Fruit fly (Drosophila melanogaster) whole organism, prepupa: Measurements from ENCODE around the gene CG7294.
A peak's percentile ranks its signal among the peaks of the same experiment; 100 is the strongest.

Experiments used
- CG10631 ChIP-seq: fragments of 200-800 bp; sonication (Bioruptor generic); optimal IDR thresholded peaks from 2 replicates; lab custom pipeline; 2016; ENCODE audit warnings: missing biosample characterization, missing genetic modification characterization
- CG10669 ChIP-seq: fragments of 200-800 bp; sonication (Bioruptor generic); optimal IDR thresholded peaks from 3 replicates; lab custom pipeline; 2018; ENCODE audit warnings: missing biosample characterization, mild to moderate bottlenecking, missing genetic modification characterization, moderate library complexity
- CG11294 ChIP-seq: fragments of 200-800 bp; sonication (Bioruptor generic); IDR thresholded peaks from 2 replicates; pipeline ENCODE4 v1.3.6; 2022; ENCODE audit warnings: missing biosample characterization, missing genetic modification characterization
- CG11762 ChIP-seq: fragments of 200-800 bp; sonication (Bioruptor generic); optimal IDR thresholded peaks from 3 replicates; lab custom pipeline; 2016; ENCODE audit warnings: missing biosample characterization, missing genetic modification characterization; ENCODE audit not compliant: insufficient read depth
- CG11902 ChIP-seq: fragments of 200-800 bp; sonication (Bioruptor generic); optimal IDR thresholded peaks from 3 replicates; lab custom pipeline; 2016; ENCODE audit warnings: missing biosample characterization, missing genetic modification characterization
- CG15336 ChIP-seq: fragments of 200-800 bp; sonication (Bioruptor generic); IDR thresholded peaks from 2 replicates; pipeline ENCODE4 v1.3.6; 2022; ENCODE audit warnings: missing biosample characterization, missing genetic modification characterization
- CG1621 ChIP-seq: fragments of 200-800 bp; sonication (Bioruptor generic); optimal IDR thresholded peaks from 3 replicates; lab custom pipeline; 2018; ENCODE audit warnings: missing biosample characterization, mild to moderate bottlenecking, missing genetic modification characterization
- CG3032 ChIP-seq: fragments of 200-800 bp; optimal IDR thresholded peaks from 2 replicates; lab custom pipeline; 2019; ENCODE audit warnings: missing biosample characterization, mild to moderate bottlenecking, missing genetic modification characterization, moderate library complexity
- CG31627 ChIP-seq: fragments of 200-800 bp; sonication (Bioruptor generic); optimal IDR thresholded peaks from 3 replicates; lab custom pipeline; 2016; ENCODE audit warnings: missing biosample characterization, missing genetic modification characterization
- CG32006 ChIP-seq: fragments of 200-800 bp; sonication (Bioruptor generic); optimal IDR thresholded peaks from 3 replicates; lab custom pipeline; 2017; ENCODE audit warnings: missing biosample characterization, mild to moderate bottlenecking, missing genetic modification characterization
- CG3919 ChIP-seq: fragments of 200-800 bp; sonication (Bioruptor generic); optimal IDR thresholded peaks from 3 replicates; lab custom pipeline; 2016; ENCODE audit warnings: missing biosample characterization, missing genetic modification characterization
- CG4318 ChIP-seq: fragments of 200-800 bp; sonication (Bioruptor generic); optimal IDR thresholded peaks from 3 replicates; lab custom pipeline; 2017; ENCODE audit warnings: missing biosample characterization, mild to moderate bottlenecking, missing genetic modification characterization
- CG6163 ChIP-seq: fragments of 200-800 bp; sonication (Bioruptor generic); IDR thresholded peaks from 3 replicates; pipeline ENCODE4 v1.3.6; 2022; ENCODE audit warnings: missing biosample characterization, missing genetic modification characterization
- CG6276 ChIP-seq: fragments of 200-800 bp; sonication (Bioruptor generic); optimal IDR thresholded peaks from 2 replicates; lab custom pipeline; 2017; ENCODE audit warnings: missing biosample characterization, mild to moderate bottlenecking, missing genetic modification characterization
- CG6854 ChIP-seq: fragments of 200-800 bp; sonication (Bioruptor generic); optimal IDR thresholded peaks from 2 replicates; lab custom pipeline; 2017; ENCODE audit warnings: missing biosample characterization, mild to moderate bottlenecking, missing genetic modification characterization
- CG7368 ChIP-seq: fragments of 200-800 bp; sonication (Bioruptor generic); optimal IDR thresholded peaks from 3 replicates; lab custom pipeline; 2016; ENCODE audit warnings: missing biosample characterization, missing genetic modification characterization
- CG8119 ChIP-seq: fragments of 200-800 bp; sonication (Bioruptor generic); IDR thresholded peaks from 3 replicates; pipeline ENCODE4 v1.3.6; 2022; ENCODE audit warnings: missing biosample characterization, missing genetic modification characterization
- CG8319 ChIP-seq: fragments of 200-800 bp; sonication (Bioruptor generic); optimal IDR thresholded peaks from 3 replicates; lab custom pipeline; 2016; ENCODE audit warnings: missing biosample characterization, missing genetic modification characterization
- CG9139 ChIP-seq: fragments of 200-800 bp; sonication (Bioruptor generic); optimal IDR thresholded peaks from 3 replicates; lab custom pipeline; 2017; ENCODE audit warnings: missing biosample characterization, mild to moderate bottlenecking, missing genetic modification characterization
- Eip75B ChIP-seq: fragments of 200-800 bp; sonication (Bioruptor generic); optimal IDR thresholded peaks from 3 replicates; lab custom pipeline; 2016; ENCODE audit warnings: missing biosample characterization, missing genetic modification characterization
- Eip78C ChIP-seq: fragments of 200-800 bp; sonication (Bioruptor generic); peaks from one replicate; lab custom pipeline; 2016; ENCODE audit warnings: missing biosample characterization, missing genetic modification characterization
- Eip93F ChIP-seq: fragments of 200-800 bp; sonication (Bioruptor generic); optimal IDR thresholded peaks from 2 replicates; lab custom pipeline; 2016; ENCODE audit warnings: missing biosample characterization, mild to moderate bottlenecking, missing genetic modification characterization
- Ets21C ChIP-seq: fragments of 200-800 bp; sonication (Bioruptor generic); optimal IDR thresholded peaks from 3 replicates; lab custom pipeline; 2016; ENCODE audit warnings: missing biosample characterization, missing genetic modification characterization
- Ets96B ChIP-seq: fragments of 200-800 bp; optimal IDR thresholded peaks from 2 replicates; lab custom pipeline; 2019; ENCODE audit warnings: missing biosample characterization, mild to moderate bottlenecking, missing genetic modification characterization, moderate library complexity
- Gug ChIP-seq: fragments of 200-800 bp; sonication (Bioruptor generic); IDR thresholded peaks from 2 replicates; pipeline ENCODE4 v1.3.6; 2022; ENCODE audit warnings: missing biosample characterization, missing genetic modification characterization
- Hr38 ChIP-seq: sonication (Bioruptor generic); optimal IDR thresholded peaks from 2 replicates; lab custom pipeline; 2016; ENCODE audit warnings: missing biosample characterization, missing genetic modification characterization
- Hr39 ChIP-seq: fragments of 200-800 bp; sonication (Bioruptor generic); optimal IDR thresholded peaks from 2 replicates; lab custom pipeline; 2016; ENCODE audit warnings: missing biosample characterization, missing genetic modification characterization
- Hr4 ChIP-seq: fragments of 200-800 bp; sonication (Bioruptor generic); optimal IDR thresholded peaks from 3 replicates; lab custom pipeline; 2016; ENCODE audit warnings: missing biosample characterization, missing genetic modification characterization
- Lpt ChIP-seq: fragments of 200-800 bp; sonication (Bioruptor generic); optimal IDR thresholded peaks from 3 replicates; lab custom pipeline; 2016; ENCODE audit warnings: missing biosample characterization, missing genetic modification characterization
- Met ChIP-seq: fragments of 200-800 bp; sonication (Bioruptor generic); optimal IDR thresholded peaks from 3 replicates; lab custom pipeline; 2016; ENCODE audit warnings: missing biosample characterization, missing genetic modification characterization
- OdsH ChIP-seq: fragments of 200-800 bp; sonication (Bioruptor generic); optimal IDR thresholded peaks from 3 replicates; lab custom pipeline; 2016; ENCODE audit warnings: missing biosample characterization, missing genetic modification characterization
- Smox ChIP-seq: fragments of 200-800 bp; sonication (Bioruptor generic); optimal IDR thresholded peaks from 3 replicates; lab custom pipeline; 2016; ENCODE audit warnings: missing biosample characterization, missing genetic modification characterization
- Sox102F ChIP-seq: fragments of 200-800 bp; sonication (Bioruptor generic); optimal IDR thresholded peaks from 2 replicates; lab custom pipeline; 2016; ENCODE audit warnings: missing biosample characterization, mild to moderate bottlenecking, missing genetic modification characterization
- Sox14 ChIP-seq: fragments of 200-800 bp; sonication (Bioruptor generic); optimal IDR thresholded peaks from 3 replicates; lab custom pipeline; 2016; ENCODE audit warnings: missing biosample characterization, missing genetic modification characterization
- achi ChIP-seq: fragments of 200-800 bp; sonication (Bioruptor generic); optimal IDR thresholded peaks from 3 replicates; lab custom pipeline; 2016; ENCODE audit warnings: missing biosample characterization, missing genetic modification characterization
- acj6 ChIP-seq: fragments of 200-800 bp; sonication (Bioruptor generic); optimal IDR thresholded peaks from 3 replicates; lab custom pipeline; 2016; ENCODE audit warnings: missing biosample characterization, missing genetic modification characterization
- dac ChIP-seq: fragments of 200-800 bp; sonication (Bioruptor generic); optimal IDR thresholded peaks from 2 replicates; lab custom pipeline; 2017; ENCODE audit warnings: missing biosample characterization, mild to moderate bottlenecking, missing genetic modification characterization
- dsx ChIP-seq: fragments of 200-800 bp; optimal IDR thresholded peaks from 3 replicates; lab custom pipeline; 2019; ENCODE audit warnings: missing biosample characterization, mild to moderate bottlenecking, missing genetic modification characterization, moderate library complexity; ENCODE audit not compliant: poor library complexity, severe bottlenecking
- eg ChIP-seq: fragments of 200-800 bp; sonication (Bioruptor generic); IDR thresholded peaks from 3 replicates; pipeline ENCODE4 v1.3.6; 2022; ENCODE audit warnings: missing biosample characterization, missing genetic modification characterization
- esn ChIP-seq: fragments of 200-800 bp; sonication (Bioruptor generic); optimal IDR thresholded peaks from 2 replicates; lab custom pipeline; 2016; ENCODE audit warnings: missing biosample characterization, mild to moderate bottlenecking, missing genetic modification characterization, moderate library complexity
- fd85E ChIP-seq: fragments of 200-800 bp; sonication (Bioruptor generic); optimal IDR thresholded peaks from 3 replicates; lab custom pipeline; 2016; ENCODE audit warnings: missing biosample characterization, missing genetic modification characterization
- fkh ChIP-seq: fragments of 200-800 bp; sonication (Bioruptor generic); optimal IDR thresholded peaks from 3 replicates; lab custom pipeline; 2017; ENCODE audit warnings: missing biosample characterization, mild to moderate bottlenecking, missing genetic modification characterization, moderate library complexity
- lz ChIP-seq: fragments of 200-800 bp; sonication (Bioruptor generic); optimal IDR thresholded peaks from 3 replicates; lab custom pipeline; 2016; ENCODE audit warnings: missing biosample characterization, missing genetic modification characterization
- net ChIP-seq: fragments of 200-800 bp; sonication (Bioruptor generic); optimal IDR thresholded peaks from 3 replicates; lab custom pipeline; 2016; ENCODE audit warnings: missing biosample characterization, missing genetic modification characterization
- salr ChIP-seq, 2 experiments: fragments of 200-800 bp; sonication (Bioruptor generic); optimal IDR thresholded peaks; 3 replicates each; lab custom pipeline; 2016 to 2018; ENCODE audit warnings: missing biosample characterization in 2 of 2, missing genetic modification characterization in 2 of 2, mild to moderate bottlenecking in 1 of 2
- ss ChIP-seq, 2 experiments: fragments of 200-800 bp; sonication (Bioruptor generic); optimal IDR thresholded peaks; 2 replicates in 1 of 2; 3 replicates in 1 of 2; lab custom pipeline; 2017 to 2018; ENCODE audit warnings: mild to moderate bottlenecking in 2 of 2, missing biosample characterization in 2 of 2, missing genetic modification characterization in 2 of 2, moderate library complexity in 1 of 2
- svp ChIP-seq: fragments of 200-800 bp; sonication (Bioruptor generic); peaks from one replicate; lab custom pipeline; 2016; ENCODE audit warnings: missing biosample characterization, missing genetic modification characterization
- vri ChIP-seq: fragments of 200-800 bp; sonication (Bioruptor generic); optimal IDR thresholded peaks from 3 replicates; lab custom pipeline; 2016; ENCODE audit warnings: missing biosample characterization, mild to moderate bottlenecking, missing genetic modification characterization

CG7294 gene

dm6 chr2L:10680584-10681080 is 8.4 kb downstream of the CG7294 start, which contains the start of gene CG17105:
Gene CG17105 (plus strand): TSS chr2L:10681030.
- TF ChIP-seq CG15336 (GFP tag; lab: Robert Waterston, UW) (peak; percentile 61), CG32006 (GFP tag; lab: Kevin White, UChicago) (peak; percentile 29), Gug (GFP tag; lab: Robert Waterston, UW) (no peak), Eip78C (peak; percentile 69), Sox14 (GFP tag; lab: Kevin White, UChicago) (no peak), ss (GFP tag; optimal IDR thresholded peaks at IDR 0.05; lab: Kevin White, UChicago) (no peak), CG9139 (GFP tag; lab: Kevin White, UChicago) (no peak), Smox (GFP tag; lab: Kevin White, UChicago) (no peak), CG3032 (tag; lab: Kevin White, UChicago) (no peak), CG10631 (no peak), OdsH (GFP tag; lab: Kevin White, UChicago) (no peak), net (GFP tag; lab: Kevin White, UChicago) (no peak), eg (GFP tag; lab: Robert Waterston, UW) (no peak; the same call in 2 of the 3 replicates), Ets21C (no peak), Sox102F (GFP tag; lab: Kevin White, UChicago) (no peak), Eip75B (GFP tag; lab: Kevin White, UChicago) (no peak), CG31627 (GFP tag; lab: Kevin White, UChicago) (no peak), CG8119 (GFP tag; lab: Robert Waterston, UW) (0 out of 3 replicates have a peak, but pooled peaks have one; percentile 18), CG1621 (tag; lab: Kevin White, UChicago) (no peak), achi (GFP tag; lab: Kevin White, UChicago) (no peak), CG6276 (GFP tag; lab: Kevin White, UChicago) (no peak), acj6 (GFP tag; lab: Kevin White, UChicago) (peak; percentile 0), fd85E (GFP tag; lab: Kevin White, UChicago) (no peak), Met (GFP tag; lab: Kevin White, UChicago) (no peak), CG7368 (no peak), Hr39 (GFP tag; lab: Kevin White, UChicago) (no peak), fkh (GFP tag; lab: Kevin White, UChicago) (no peak), CG10669 (no peak), vri (no peak), lz (no peak), CG11902 (GFP tag; lab: Kevin White, UChicago) (no peak), CG11762 (GFP tag; lab: Kevin White, UChicago) (no peak), Ets96B (no peak), CG3919 (peak; percentile 26), esn (GFP tag; lab: Kevin White, UChicago) (no peak), Eip93F (no peak), dac (GFP tag; lab: Kevin White, UChicago) (no peak), dsx (GFP tag; lab: Kevin White, UChicago) (no peak), svp (no peak), CG6854 (GFP tag; lab: Kevin White, UChicago) (no peak), CG4318 (GFP tag; lab: Kevin White, UChicago) (no peak), CG11294 (GFP tag; lab: Robert Waterston, UW) (no peak), CG8319 (GFP tag; lab: Kevin White, UChicago) (no peak), Lpt (no peak), salr (GFP tag; optimal IDR thresholded peaks at IDR 0.05; lab: Kevin White, UChicago) (no peak), CG6163 (GFP tag; lab: Robert Waterston, UW) (no peak), Hr4 (GFP tag; lab: Kevin White, UChicago) (peak; percentile 48), Hr38 (GFP tag; lab: Kevin White, UChicago) (no peak)
